Worm (Caenorhabditis elegans) whole organism, L4 larva: ENCODE data around the gene grld-1.

Source experiments
- F26F4.8 ChIP-seq: fragments of 200-800 bp; sonication (Bioruptor generic); conservative IDR thresholded peaks from 2 replicates; pipeline ENCODE4 v1.3.6; 2022; ENCODE audit warnings: missing genetic modification characterization, missing compliant biosample characterization
- R02D3.7 ChIP-seq: fragments of 150-350 bp; sonication (generic microtip); optimal IDR thresholded peaks from 3 replicates; lab custom pipeline; 2014; ENCODE audit warnings: missing biosample characterization, missing genetic modification characterization
- T26A8.4 ChIP-seq: fragments of 200-800 bp; sonication (Bioruptor generic); IDR thresholded peaks from 2 replicates; pipeline ENCODE4 v1.3.6; 2022; ENCODE audit warnings: missing genetic modification characterization, missing compliant biosample characterization
- Y105C5A.15 ChIP-seq: fragments of 200-800 bp; sonication (Bioruptor generic); IDR thresholded peaks from 2 replicates; pipeline ENCODE4 v1.3.6; 2022; ENCODE audit warnings: missing genetic modification characterization, missing compliant biosample characterization
- Y48G9A.11 ChIP-seq: fragments of 200-800 bp; sonication (Bioruptor generic); IDR thresholded peaks from 2 replicates; pipeline ENCODE4 v1.3.6; 2022; ENCODE audit warnings: missing genetic modification reagents, missing genetic modification characterization, missing compliant biosample characterization
- Y5F2A.4 ChIP-seq: fragments of 200-800 bp; sonication (Bioruptor generic); optimal IDR thresholded peaks from 2 replicates; lab custom pipeline; 2018; ENCODE audit warnings: mild to moderate bottlenecking, missing genetic modification characterization, missing compliant biosample characterization
- ZK546.5 ChIP-seq, 2 experiments: sonication (generic microtip); optimal IDR thresholded peaks; 2 replicates each; lab custom pipeline; 2017; ENCODE audit warnings: missing biosample characterization in 2 of 2, missing genetic modification characterization in 2 of 2
- ceh-44 ChIP-seq: fragments of 200-800 bp; sonication (Bioruptor generic); IDR thresholded peaks from 2 replicates; pipeline ENCODE4 v1.3.6; 2022; ENCODE audit warnings: missing genetic modification reagents, missing genetic modification characterization, missing compliant biosample characterization
- ceh-62 ChIP-seq: sonication (generic microtip); optimal IDR thresholded peaks from 2 replicates; lab custom pipeline; 2017; ENCODE audit warnings: missing biosample characterization, missing genetic modification characterization
- ceh-82 ChIP-seq: sonication (generic microtip); optimal IDR thresholded peaks from 2 replicates; lab custom pipeline; 2017; ENCODE audit warnings: missing biosample characterization, missing genetic modification characterization
- daf-19 ChIP-seq: fragments of 200-800 bp; sonication (Bioruptor generic); conservative IDR thresholded peaks from 2 replicates; pipeline ENCODE4 v1.3.6; 2022; ENCODE audit warnings: missing genetic modification characterization, missing compliant biosample characterization
- dmd-8 ChIP-seq: fragments of 200-800 bp; sonication (Bioruptor generic); IDR thresholded peaks from 2 replicates; pipeline ENCODE4 v1.3.6; 2022; ENCODE audit warnings: missing genetic modification characterization, missing compliant biosample characterization
- gei-8 ChIP-seq: fragments of 200-800 bp; sonication (Bioruptor generic); optimal IDR thresholded peaks from 2 replicates; lab custom pipeline; 2018; ENCODE audit warnings: mild to moderate bottlenecking, missing genetic modification characterization, missing compliant biosample characterization
- hif-1 ChIP-seq, 2 experiments: sonication (generic microtip); optimal IDR thresholded peaks; 2 replicates each; lab custom pipeline; 2016 to 2017; ENCODE audit warnings: missing compliant biosample characterization in 2 of 2, missing genetic modification characterization in 2 of 2, missing genetic modification reagents in 2 of 2, missing genotype in 2 of 2, mild to moderate bottlenecking in 1 of 2
- lim-7 ChIP-seq: fragments of 200-800 bp; sonication (Bioruptor generic); IDR thresholded peaks from 2 replicates; pipeline ENCODE4 v1.3.6; 2022; ENCODE audit warnings: missing genetic modification characterization, missing compliant biosample characterization
- lin-13 ChIP-seq: fragments of 150-350 bp; optimal IDR thresholded peaks from 2 replicates; lab custom pipeline; 2014; ENCODE audit warnings: missing biosample characterization, missing genetic modification reagents, missing genetic modification characterization
- lin-15B ChIP-seq: fragments of 150-350 bp; sonication (generic microtip); optimal IDR thresholded peaks from 3 replicates; lab custom pipeline; 2014; ENCODE audit warnings: missing biosample characterization, missing genetic modification characterization
- lin-38 ChIP-seq: fragments of 200-800 bp; sonication (Bioruptor generic); IDR thresholded peaks from 2 replicates; pipeline ENCODE4 v1.3.6; 2022; ENCODE audit warnings: missing genetic modification reagents, missing genetic modification characterization, missing compliant biosample characterization
- lin-39 ChIP-seq: fragments of 150-350 bp; optimal IDR thresholded peaks from 2 replicates; lab custom pipeline; 2014; ENCODE audit warnings: missing biosample characterization, missing genetic modification reagents, missing genetic modification characterization
- lir-3 ChIP-seq: sonication (generic microtip); optimal IDR thresholded peaks from 2 replicates; lab custom pipeline; 2016; ENCODE audit warnings: mild to moderate bottlenecking, missing genetic modification characterization, missing compliant biosample characterization
- madf-9 ChIP-seq: fragments of 200-800 bp; sonication (Bioruptor generic); conservative IDR thresholded peaks from 2 replicates; pipeline ENCODE4 v1.3.6; 2022; ENCODE audit warnings: missing genetic modification reagents, missing genetic modification characterization, missing compliant biosample characterization
- mdl-1 ChIP-seq, 2 experiments: fragments of 150-350 bp in 1 of 2; sonication (generic microtip) in 1 of 2; optimal IDR thresholded peaks; 2 replicates each; lab custom pipeline; 2014 to 2017; ENCODE audit warnings: missing biosample characterization in 2 of 2, missing genetic modification characterization in 2 of 2
- mdt-29 ChIP-seq: fragments of 200-800 bp; sonication (Bioruptor generic); IDR thresholded peaks from 2 replicates; pipeline ENCODE4 v1.3.6; 2022; ENCODE audit warnings: missing genetic modification reagents, missing genetic modification characterization, missing compliant biosample characterization
- mxl-2 ChIP-seq: fragments of 200-800 bp; sonication (Bioruptor generic); conservative IDR thresholded peaks from 2 replicates; pipeline ENCODE4 v1.3.6; 2022; ENCODE audit warnings: missing genetic modification reagents, missing genetic modification characterization, missing compliant biosample characterization
- nhr-11 ChIP-seq: fragments of 150-350 bp; optimal IDR thresholded peaks from 2 replicates; lab custom pipeline; 2014; ENCODE audit warnings: missing biosample characterization, missing genetic modification characterization
- nhr-28 ChIP-seq: fragments of 150-350 bp; optimal IDR thresholded peaks from 2 replicates; lab custom pipeline; 2014; ENCODE audit warnings: missing biosample characterization, missing genetic modification characterization
- nhr-48 ChIP-seq: sonication (generic microtip); optimal IDR thresholded peaks from 2 replicates; lab custom pipeline; 2016; ENCODE audit warnings: mild to moderate bottlenecking, missing genetic modification characterization, missing compliant biosample characterization
- nhr-6 ChIP-seq: fragments of 150-350 bp; optimal IDR thresholded peaks from 2 replicates; lab custom pipeline; 2014; ENCODE audit warnings: missing biosample characterization, missing genetic modification characterization
- nhr-76 ChIP-seq: fragments of 150-350 bp; optimal IDR thresholded peaks from 2 replicates; lab custom pipeline; 2014; ENCODE audit warnings: missing biosample characterization, missing genetic modification characterization
- nhr-77 ChIP-seq: fragments of 150-350 bp; optimal IDR thresholded peaks from 2 replicates; lab custom pipeline; 2014; ENCODE audit warnings: missing biosample characterization, missing genetic modification characterization
- php-3 ChIP-seq: fragments of 200-800 bp; sonication (Bioruptor generic); IDR thresholded peaks from 2 replicates; pipeline ENCODE4 v1.3.6; 2022; ENCODE audit warnings: missing genetic modification reagents, missing genetic modification characterization, missing compliant biosample characterization
- pqm-1 ChIP-seq: sonication (generic microtip); optimal IDR thresholded peaks from 2 replicates; lab custom pipeline; 2017; ENCODE audit warnings: missing biosample characterization, missing genetic modification characterization
- saeg-2 ChIP-seq: fragments of 200-800 bp; sonication (Bioruptor generic); IDR thresholded peaks from 2 replicates; pipeline ENCODE4 v1.3.6; 2022; ENCODE audit warnings: missing genetic modification reagents, missing genetic modification characterization, missing compliant biosample characterization
- set-16 ChIP-seq: fragments of 200-800 bp; sonication (Bioruptor generic); IDR thresholded peaks from 2 replicates; pipeline ENCODE4 v1.3.6; 2022; ENCODE audit warnings: missing genetic modification reagents, missing genetic modification characterization, missing compliant biosample characterization
- skn-1 ChIP-seq: fragments of 150-350 bp; optimal IDR thresholded peaks from 2 replicates; lab custom pipeline; 2014; ENCODE audit warnings: missing biosample characterization, missing genetic modification characterization
- snpc-1.2 ChIP-seq: fragments of 200-800 bp; sonication (Bioruptor generic); IDR thresholded peaks from 2 replicates; pipeline ENCODE4 v1.3.6; 2022; ENCODE audit warnings: missing genetic modification reagents, missing genetic modification characterization, missing compliant biosample characterization
- snpc-4 ChIP-seq: fragments of 150-350 bp; optimal IDR thresholded peaks from 2 replicates; lab custom pipeline; 2014; ENCODE audit warnings: missing biosample characterization, missing genetic modification characterization
- unc-39 ChIP-seq: sonication (generic microtip); optimal IDR thresholded peaks from 2 replicates; lab custom pipeline; 2017; ENCODE audit warnings: missing biosample characterization, missing genetic modification characterization
- zfp-2 ChIP-seq: sonication (generic microtip); optimal IDR thresholded peaks from 2 replicates; lab custom pipeline; 2016; ENCODE audit warnings: mild to moderate bottlenecking, missing genetic modification characterization, missing compliant biosample characterization
- zfp-3 ChIP-seq: fragments of 200-800 bp; sonication (Bioruptor generic); conservative IDR thresholded peaks from 2 replicates; pipeline ENCODE4 v1.3.6; 2022; ENCODE audit warnings: missing genetic modification reagents, missing genetic modification characterization, missing compliant biosample characterization
- zip-2 ChIP-seq: fragments of 150-350 bp; optimal IDR thresholded peaks from 2 replicates; lab custom pipeline; 2014; ENCODE audit warnings: missing biosample characterization, missing genetic modification characterization
- ztf-11 ChIP-seq: fragments of 150-350 bp; optimal IDR thresholded peaks from 2 replicates; lab custom pipeline; 2014; ENCODE audit warnings: missing biosample characterization, missing genetic modification characterization

The grld-1 gene

DNA sequence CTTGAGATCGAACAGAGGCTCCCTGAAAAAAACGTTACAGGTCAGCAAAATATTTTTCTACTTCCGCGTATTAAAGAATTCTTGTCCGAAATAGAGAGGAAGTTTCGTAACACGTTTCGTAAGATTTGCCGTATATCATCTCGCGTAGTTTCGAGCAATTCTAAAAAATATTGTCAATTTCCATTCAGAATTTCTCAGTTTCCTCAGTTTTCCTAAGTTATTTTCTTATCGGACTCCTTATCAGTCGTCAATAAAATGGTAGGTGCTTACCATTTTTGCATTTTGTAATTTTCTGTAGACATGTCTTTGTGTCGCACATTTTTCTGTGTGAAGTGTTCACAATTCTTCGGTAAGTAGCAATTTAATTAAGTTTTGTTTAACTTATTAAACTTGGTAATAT lies 34.1 kb upstream of the grld-1 start, which contains the start of gene Y38C1AA.19:
Y38C1AA.19 (plus strand) TSS at position 301 of the 400 bp plus-strand sequence.
- TF ChIP-seq ceh-62 (no peak), lin-39 (tag; lab: Kevin White, UChicago) (no peak), set-16 (GFP tag; lab: Robert Waterston, UW) (no peak), nhr-6 (tag; lab: Kevin White, UChicago) (no peak), php-3 (GFP tag; lab: Robert Waterston, UW) (no peak), F26F4.8 (GFP tag; lab: Robert Waterston, UW) (no peak), nhr-11 (tag; lab: Kevin White, UChicago) (no peak), mdl-1 (tag; optimal IDR thresholded peaks at IDR 0.05; lab: Kevin White, UChicago) (no peak), hif-1 (tag; optimal IDR thresholded peaks at IDR 0.05; lab: Kevin White, UChicago) (no peak), Y5F2A.4 (GFP tag; lab: Kevin White, UChicago) (no peak), nhr-77 (tag; lab: Kevin White, UChicago) (no peak)

DNA sequence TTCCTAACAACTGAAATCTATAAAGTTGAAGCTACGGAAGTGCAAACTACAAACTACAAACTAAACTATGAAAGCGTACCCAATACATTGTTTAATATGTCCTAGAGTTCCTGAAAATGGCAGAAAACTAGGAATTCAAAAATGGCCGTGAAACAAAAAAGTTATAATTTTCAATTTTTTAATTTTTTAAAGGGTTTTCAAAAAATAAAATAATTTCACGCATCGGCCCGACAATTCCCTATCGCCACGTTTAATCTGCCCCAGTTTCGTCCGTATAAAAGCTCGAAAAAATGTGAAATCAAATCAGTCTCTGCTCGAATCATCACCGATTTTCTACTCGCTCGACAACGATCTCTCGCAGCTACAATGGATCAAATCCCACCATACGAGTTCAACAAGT lies 32.9 kb upstream of the grld-1 start, which contains the start of gene Y38C1AA.7:
Y38C1AA.7 (plus strand) TSS at position 301 of the 400 bp plus-strand sequence.
- TF ChIP-seq pqm-1 (tag; lab: Kevin White, UChicago) (no peak), dmd-8 (GFP tag; lab: Robert Waterston, UW) (no peak), T26A8.4 (GFP tag; lab: Robert Waterston, UW) (no peak), nhr-77 (tag; lab: Kevin White, UChicago) (no peak), daf-19 (GFP tag; lab: Robert Waterston, UW) (no peak), mdt-29 (GFP tag; lab: Robert Waterston, UW) (no peak), zfp-3 (GFP tag; lab: Robert Waterston, UW) (no peak), R02D3.7 (tag; lab: Kevin White, UChicago) (no peak), ztf-11 (tag; lab: Kevin White, UChicago) (no peak), snpc-4 (tag; lab: Kevin White, UChicago) (no peak), ZK546.5 (tag; optimal IDR thresholded peaks at IDR 0.05; lab: Kevin White, UChicago) (no peak), nhr-11 (tag; lab: Kevin White, UChicago) (no peak), ceh-82 (tag; lab: Kevin White, UChicago) (no peak), ceh-62 (no peak), lin-15B (no peak), unc-39 (tag; lab: Kevin White, UChicago) (no peak), nhr-48 (tag; lab: Kevin White, UChicago) (no peak), Y105C5A.15 (GFP tag; lab: Robert Waterston, UW) (no peak), Y48G9A.11 (no peak), lin-13 (GFP tag; lab: Kevin White, UChicago) (no peak)
- TF ChIP-seq, all 104 proteins: peak for 0

DNA sequence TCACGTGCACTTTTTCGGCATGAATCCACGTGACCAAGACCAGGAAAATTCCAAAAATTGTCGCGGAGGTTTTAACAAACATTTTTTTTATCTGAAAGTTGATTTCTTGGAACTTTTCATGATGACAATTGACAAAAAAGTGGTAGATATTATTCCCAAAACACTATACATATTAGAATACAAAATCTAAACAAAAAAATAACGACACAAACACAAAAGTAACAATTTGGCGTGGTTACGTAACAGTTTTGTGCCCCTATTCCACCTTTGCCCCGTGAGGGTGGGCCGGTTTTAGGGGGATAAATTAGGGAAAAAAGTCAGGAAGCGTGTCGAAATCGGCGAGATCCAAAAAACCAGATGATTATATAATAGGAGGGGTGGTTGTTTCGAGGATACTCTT lies 32.1 kb upstream of the grld-1 start, which contains the start of gene gegf-1:
gegf-1 (minus strand) TSS at position 101 of the 400 bp plus-strand sequence.
- no peak for TF ChIP-seq lin-38 (GFP tag; lab: Robert Waterston, UW)
- no peak for TF ChIP-seq zip-2 (tag; lab: Kevin White, UChicago)
- TF ChIP-seq lir-3 (tag; lab: Kevin White, UChicago) = no peak
- no peak for TF ChIP-seq nhr-76 (tag; lab: Kevin White, UChicago)
- TF ChIP-seq lim-7 = no peak
- no peak for TF ChIP-seq nhr-77 (tag; lab: Kevin White, UChicago)
- no peak for TF ChIP-seq gei-8
- no peak for TF ChIP-seq skn-1 (tag; lab: Kevin White, UChicago)
- no peak for TF ChIP-seq lin-15B
- no peak for TF ChIP-seq nhr-28
- TF ChIP-seq snpc-1.2 (GFP tag; lab: Robert Waterston, UW) = no peak
- no peak for TF ChIP-seq ZK546.5 (tag; optimal IDR thresholded peaks at IDR 0.05; lab: Kevin White, UChicago)
- TF ChIP-seq ceh-82 (tag; lab: Kevin White, UChicago) = no peak
- TF ChIP-seq saeg-2 (GFP tag; lab: Robert Waterston, UW) = no peak
- TF ChIP-seq zfp-2 (tag; lab: Kevin White, UChicago) = no peak
- TF ChIP-seq mxl-2 = no peak
- no peak for TF ChIP-seq madf-9 (GFP tag; lab: Robert Waterston, UW)
- no peak for TF ChIP-seq ceh-44 (GFP tag; lab: Robert Waterston, UW)
